Fruit fly (Drosophila melanogaster): ENCODE results near the gene CG9281.

CG9281 gene

dm6 chrX:15733995-15734394 lies 23.7 kb upstream of the CG9281 start, which contains the start of the genes CG12379 and MagR (continued):
- TF ChIP-seq kni (GFP tag; optimal IDR thresholded peaks at IDR 0.05), result peak; percentile 43
- no peak for TF ChIP-seq jigr1 (GFP tag; IDR thresholded peaks at IDR 0.05)
- TF ChIP-seq E2f2 (GFP tag; IDR thresholded peaks at IDR 0.05), result peak; percentile 34; the same call in 1 of the 2 replicates
- no peak for TF ChIP-seq CG4730 (GFP tag; IDR thresholded peaks at IDR 0.05)

dm6 chrX:15733192-15733892 lies 23.0 kb upstream of the CG9281 start:
- TF ChIP-seq zfh1 (GFP tag; IDR thresholded peaks at IDR 0.05) (0 out of 3 replicates have a peak, but pooled peaks have one; percentile 7), ci (GFP tag; IDR thresholded peaks at IDR 0.05) (peak; percentile 35; the same call in 1 of the 3 replicates), zf30C (GFP tag; optimal IDR thresholded peaks at IDR 0.05) (peak; percentile 83), CG11085 (GFP tag; IDR thresholded peaks at IDR 0.05) (no peak), CG15514 (GFP tag; optimal IDR thresholded peaks at IDR 0.05) (peak; percentile 96), Side (GFP tag; optimal IDR thresholded peaks at IDR 0.05) (no peak), Sox100B (GFP tag; optimal IDR thresholded peaks at IDR 0.05) (no peak), Drgx (GFP tag; IDR thresholded peaks at IDR 0.05) (peak; percentile 10; the same call in 1 of the 2 replicates), Ssrp (tag; optimal IDR thresholded peaks at IDR 0.05) (no peak), Xrp1 (GFP tag; IDR thresholded peaks at IDR 0.05) (peak; percentile 6; the same call in 1 of the 2 replicates), CG9817 (tag; optimal IDR thresholded peaks at IDR 0.05) (no peak), CG16815 (GFP tag; optimal IDR thresholded peaks at IDR 0.05) (no peak)

- peak; percentile 66 for TF ChIP-seq Scr (GFP tag; IDR thresholded peaks at IDR 0.05; ENCODE audit: partially characterized antibody)
- no peak for TF ChIP-seq stc (GFP tag; IDR thresholded peaks at IDR 0.05)
- peak; percentile 90; the same call in 3 of the 4 replicates for TF ChIP-seq chinmo (GFP tag; IDR thresholded peaks at IDR 0.05; ENCODE audit: partially characterized antibody)
- TF ChIP-seq E2f2 (GFP tag; IDR thresholded peaks at IDR 0.05), result peak; percentile 87
- peak; percentile 84 for TF ChIP-seq bbx (GFP tag; IDR thresholded peaks at IDR 0.05; ENCODE audit: partially characterized antibody)
- no peak for TF ChIP-seq Hey (tag; optimal IDR thresholded peaks at IDR 0.05)
- TF ChIP-seq Opbp (GFP tag; IDR thresholded peaks at IDR 0.05; ENCODE audit: partially characterized antibody), result peak; percentile 78; the same call in 2 of the 3 replicates
- no peak for TF ChIP-seq Rx (GFP tag; IDR thresholded peaks at IDR 0.05)
- TF ChIP-seq Dp (GFP tag; optimal IDR thresholded peaks at IDR 0.05), result peak; percentile 85
- peak; percentile 73 for TF ChIP-seq Bgb (GFP tag; IDR thresholded peaks at IDR 0.05; ENCODE audit: partially characterized antibody)
- TF ChIP-seq CG10267 (tag; optimal IDR thresholded peaks at IDR 0.05), result no peak
- no peak for TF ChIP-seq gsb-n (tag; optimal IDR thresholded peaks at IDR 0.05)
- TF ChIP-seq CG7963 (GFP tag; IDR thresholded peaks at IDR 0.05; ENCODE audit: partially characterized antibody), result peak; percentile 61; the same call in 1 of the 3 replicates
- TF ChIP-seq tio (GFP tag; optimal IDR thresholded peaks at IDR 0.05), result no peak
- TF ChIP-seq Sry-β (GFP tag; optimal IDR thresholded peaks at IDR 0.05), result peak; percentile 17
- TF ChIP-seq run (tag; optimal IDR thresholded peaks at IDR 0.05), result no peak
- peak; percentile 59; the same call in 1 of the 3 replicates for TF ChIP-seq hb (GFP tag; IDR thresholded peaks at IDR 0.05; ENCODE audit: partially characterized antibody)
- peak; percentile 80 for TF ChIP-seq CG34224 (GFP tag; IDR thresholded peaks at IDR 0.05; ENCODE audit: partially characterized antibody)
- no peak for TF ChIP-seq CG15601 (tag; optimal IDR thresholded peaks at IDR 0.05)
- peak; percentile 23 for TF ChIP-seq YL-1 (GFP tag; optimal IDR thresholded peaks at IDR 0.05)
- no peak for TF ChIP-seq Lhr (GFP tag; optimal IDR thresholded peaks at IDR 0.05)
- no peak for TF ChIP-seq abd-A (tag; optimal IDR thresholded peaks at IDR 0.05)
- TF ChIP-seq CG10366 (GFP tag; IDR thresholded peaks at IDR 0.05), result no peak
- TF ChIP-seq CHES-1-like (GFP tag; optimal IDR thresholded peaks at IDR 0.05), result no peak
- no peak for TF ChIP-seq CG15696 (tag; optimal IDR thresholded peaks at IDR 0.05)
- no peak for TF ChIP-seq CG7556 (GFP tag; optimal IDR thresholded peaks at IDR 0.05)
- peak; percentile 61; the same call in 2 of the 3 replicates for TF ChIP-seq vnd (GFP tag; IDR thresholded peaks at IDR 0.05; ENCODE audit: partially characterized antibody)
- TF ChIP-seq Med (GFP tag), result peak; percentile 44
- TF ChIP-seq CTCF (GFP tag; optimal IDR thresholded peaks at IDR 0.05), result no peak
- TF ChIP-seq Dbx (GFP tag; IDR thresholded peaks at IDR 0.05), result no peak
- TF ChIP-seq lmd (GFP tag; IDR thresholded peaks at IDR 0.05), result no peak
- TF ChIP-seq jigr1 (GFP tag; IDR thresholded peaks at IDR 0.05), result no peak
Observed at dm6 chrX:15731968-15732367, 21.6 kb upstream of the CG9281 start, which contains the start of gene CG8191. Gene CG8191 (plus strand): TSS chrX:15732178.

Data from whole organism, embryonic.